Fruit fly (Drosophila melanogaster) whole organism, pupa: ENCODE results near the gene CG14837.
A peak's percentile ranks its signal among the peaks of the same experiment; 100 is the strongest.

Experiments used
- CG10348 ChIP-seq: fragments of 200-800 bp; sonication (Bioruptor generic); IDR thresholded peaks from 2 replicates; pipeline ENCODE4 v1.3.6; 2022; ENCODE audit warnings: missing biosample characterization, missing genetic modification characterization
- CG12605 ChIP-seq: fragments of 200-800 bp; sonication (Bioruptor generic); IDR thresholded peaks from 2 replicates; pipeline ENCODE4 v1.3.6; 2022; ENCODE audit warnings: missing biosample characterization, missing genetic modification characterization
- CG13204 ChIP-seq: fragments of 200-800 bp; sonication (Bioruptor generic); optimal IDR thresholded peaks from 2 replicates; lab custom pipeline; 2018; ENCODE audit warnings: missing biosample characterization, mild to moderate bottlenecking, missing genetic modification characterization, moderate library complexity
- CG14655 ChIP-seq: fragments of 200-800 bp; sonication (Bioruptor generic); optimal IDR thresholded peaks from 3 replicates; lab custom pipeline; 2017; ENCODE audit warnings: mild to moderate bottlenecking, missing biosample characterization, missing genetic modification reagents, missing genetic modification characterization
- CG15710 ChIP-seq: fragments of 200-800 bp; sonication (Bioruptor generic); optimal IDR thresholded peaks from 2 replicates; lab custom pipeline; 2018; ENCODE audit warnings: missing biosample characterization, mild to moderate bottlenecking, missing genetic modification characterization, moderate library complexity
- CG17806 ChIP-seq: fragments of 200-800 bp; sonication (Bioruptor generic); optimal IDR thresholded peaks from 2 replicates; lab custom pipeline; 2018; ENCODE audit warnings: missing biosample characterization, mild to moderate bottlenecking, missing genetic modification characterization, moderate library complexity
- CG32121 ChIP-seq: fragments of 200-800 bp; sonication (Bioruptor generic); IDR thresholded peaks from 2 replicates; pipeline ENCODE4 v1.3.6; 2022; ENCODE audit warnings: missing biosample characterization, missing genetic modification characterization
- CG34367 ChIP-seq: fragments of 200-800 bp; sonication (Bioruptor generic); optimal IDR thresholded peaks from 2 replicates; lab custom pipeline; 2018; ENCODE audit warnings: missing biosample characterization, mild to moderate bottlenecking, missing genetic modification characterization
- CG4496 ChIP-seq: fragments of 200-800 bp; sonication (Bioruptor generic); IDR thresholded peaks from 3 replicates; pipeline ENCODE4 v1.3.6; 2022; ENCODE audit warnings: missing biosample characterization, missing genetic modification characterization
- CG8159 ChIP-seq: fragments of 200-800 bp; sonication (Bioruptor generic); optimal IDR thresholded peaks from 3 replicates; lab custom pipeline; 2018; ENCODE audit warnings: missing biosample characterization, mild to moderate bottlenecking, missing genetic modification characterization, moderate library complexity
- CG8301 ChIP-seq: fragments of 200-800 bp; sonication (Bioruptor generic); optimal IDR thresholded peaks from 2 replicates; lab custom pipeline; 2018; ENCODE audit warnings: missing biosample characterization, mild to moderate bottlenecking, missing genetic modification characterization
- CG9948 ChIP-seq: fragments of 200-800 bp; sonication (Bioruptor generic); optimal IDR thresholded peaks from 2 replicates; lab custom pipeline; 2018; ENCODE audit warnings: missing biosample characterization, mild to moderate bottlenecking, missing genetic modification characterization, moderate library complexity
- D1 ChIP-seq: fragments of 200-800 bp; sonication (Bioruptor generic); optimal IDR thresholded peaks from 2 replicates; lab custom pipeline; 2018; ENCODE audit warnings: missing biosample characterization, mild to moderate bottlenecking, missing genetic modification characterization, moderate library complexity
- EcR ChIP-seq: fragments of 200-800 bp; sonication (Bioruptor generic); optimal IDR thresholded peaks from 3 replicates; lab custom pipeline; 2019; ENCODE audit warnings: missing biosample characterization, missing genetic modification characterization, mild to moderate bottlenecking, moderate library complexity, missing genetic modification reagents
- Ets98B ChIP-seq: fragments of 200-800 bp; sonication (Bioruptor generic); IDR thresholded peaks from 2 replicates; pipeline ENCODE4 v1.3.6; 2022; ENCODE audit warnings: missing biosample characterization, missing genetic modification characterization
- Pif1A ChIP-seq: fragments of 200-800 bp; sonication (Bioruptor generic); optimal IDR thresholded peaks from 3 replicates; lab custom pipeline; 2016; ENCODE audit warnings: missing biosample characterization, missing genetic modification characterization
- Pif1B ChIP-seq: fragments of 200-800 bp; sonication (Bioruptor generic); optimal IDR thresholded peaks from 3 replicates; lab custom pipeline; 2016; ENCODE audit warnings: missing biosample characterization, missing genetic modification characterization
- Snoo ChIP-seq: fragments of 200-800 bp; sonication (Bioruptor generic); optimal IDR thresholded peaks from 3 replicates; lab custom pipeline; 2017; ENCODE audit warnings: missing biosample characterization, mild to moderate bottlenecking, missing genetic modification characterization, inconsistent platforms
- fd96Ca ChIP-seq: fragments of 200-800 bp; sonication (Bioruptor generic); IDR thresholded peaks from 3 replicates; pipeline ENCODE4 v1.3.6; 2022; ENCODE audit warnings: missing biosample characterization, missing genetic modification characterization
- gl ChIP-seq: fragments of 200-800 bp; sonication (Bioruptor generic); optimal IDR thresholded peaks from 2 replicates; lab custom pipeline; 2018; ENCODE audit warnings: missing biosample characterization, mild to moderate bottlenecking, missing genetic modification characterization
- rn ChIP-seq: fragments of 200-800 bp; sonication (Bioruptor generic); IDR thresholded peaks from 2 replicates; pipeline ENCODE4 v1.3.6; 2022; ENCODE audit warnings: missing biosample characterization, missing genetic modification characterization

Gene CG14837

dm6 chr3L:7552446-7552845 is 7.4 kb downstream of the CG14837 start:
- TF ChIP-seq Snoo (tag; lab: Kevin White, UChicago), result no peak
- TF ChIP-seq Ets98B (GFP tag; lab: Robert Waterston, UW), result 0 out of 2 replicates have a peak, but pooled peaks have one; percentile 10
- no peak for TF ChIP-seq CG8301 (tag; lab: Kevin White, UChicago)

DNA sequence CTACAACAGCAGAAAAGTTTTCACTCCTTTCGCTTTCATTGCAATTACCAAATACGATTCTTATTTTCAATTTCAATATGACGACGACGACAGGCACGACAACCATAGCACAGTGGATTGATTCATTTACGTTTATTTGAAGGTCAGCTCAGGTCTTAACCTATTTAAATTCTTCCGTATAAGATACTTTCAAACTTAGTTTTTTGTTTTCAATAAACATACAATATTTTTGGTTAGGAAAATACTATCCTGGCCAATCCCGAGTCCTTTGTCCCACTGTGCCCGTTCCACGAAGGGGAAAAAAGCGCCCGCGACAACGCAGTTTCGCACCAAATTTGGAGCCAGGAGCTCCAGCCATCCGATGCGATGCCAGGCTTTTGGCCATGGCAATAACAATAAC is 9.6 kb downstream of the CG14837 start:
- TF ChIP-seq fd96Ca (peak; percentile 69), CG8301 (tag; lab: Kevin White, UChicago) (peak; percentile 25), CG32121 (GFP tag; lab: Robert Waterston, UW) (peak; percentile 35; the same call in 1 of the 2 replicates), CG15710 (tag; lab: Kevin White, UChicago) (no peak), CG8159 (no peak), CG14655 (GFP tag; lab: Kevin White, UChicago) (peak; percentile 11), CG13204 (no peak), EcR (no peak), Ets98B (GFP tag; lab: Robert Waterston, UW) (peak; percentile 65), rn (GFP tag; lab: Robert Waterston, UW) (peak; percentile 6; the same call in 1 of the 2 replicates), CG9948 (no peak), Snoo (tag; lab: Kevin White, UChicago) (no peak), CG12605 (GFP tag; lab: Robert Waterston, UW) (no peak), D1 (tag; lab: Kevin White, UChicago) (no peak), Pif1A (GFP tag; lab: Kevin White, UChicago) (peak; percentile 51), CG4496 (GFP tag; lab: Robert Waterston, UW) (peak; percentile 79), gl (no peak), CG17806 (no peak), CG10348 (no peak), Pif1B (GFP tag; lab: Kevin White, UChicago) (peak; percentile 46)

DNA sequence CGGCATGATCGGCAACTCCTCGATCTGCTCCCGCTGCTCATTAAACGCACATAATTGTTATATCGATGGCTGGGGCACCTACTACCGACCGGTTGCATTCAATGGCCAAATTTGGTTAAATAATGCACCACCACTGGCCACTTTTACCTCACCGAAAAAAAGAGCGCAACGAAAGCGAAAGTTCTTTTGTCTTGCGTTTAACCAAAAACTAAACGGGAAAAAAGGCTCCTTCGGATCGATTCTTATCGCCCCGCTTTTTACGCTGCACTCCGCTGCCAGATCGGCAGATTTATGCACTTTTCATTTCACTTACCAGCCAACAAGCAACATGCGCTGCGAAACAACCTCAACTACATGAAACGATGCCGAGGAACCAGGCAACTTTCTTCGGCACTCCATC is 14.3 kb downstream of the CG14837 start:
- TF ChIP-seq CG10348 (no peak), Ets98B (GFP tag; lab: Robert Waterston, UW) (no peak), CG8301 (tag; lab: Kevin White, UChicago) (no peak), EcR (no peak), D1 (tag; lab: Kevin White, UChicago) (no peak), rn (GFP tag; lab: Robert Waterston, UW) (no peak), CG13204 (no peak), Pif1B (GFP tag; lab: Kevin White, UChicago) (no peak), gl (no peak), CG12605 (GFP tag; lab: Robert Waterston, UW) (no peak), CG15710 (tag; lab: Kevin White, UChicago) (no peak), CG4496 (GFP tag; lab: Robert Waterston, UW) (no peak), CG32121 (GFP tag; lab: Robert Waterston, UW) (no peak)

DNA sequence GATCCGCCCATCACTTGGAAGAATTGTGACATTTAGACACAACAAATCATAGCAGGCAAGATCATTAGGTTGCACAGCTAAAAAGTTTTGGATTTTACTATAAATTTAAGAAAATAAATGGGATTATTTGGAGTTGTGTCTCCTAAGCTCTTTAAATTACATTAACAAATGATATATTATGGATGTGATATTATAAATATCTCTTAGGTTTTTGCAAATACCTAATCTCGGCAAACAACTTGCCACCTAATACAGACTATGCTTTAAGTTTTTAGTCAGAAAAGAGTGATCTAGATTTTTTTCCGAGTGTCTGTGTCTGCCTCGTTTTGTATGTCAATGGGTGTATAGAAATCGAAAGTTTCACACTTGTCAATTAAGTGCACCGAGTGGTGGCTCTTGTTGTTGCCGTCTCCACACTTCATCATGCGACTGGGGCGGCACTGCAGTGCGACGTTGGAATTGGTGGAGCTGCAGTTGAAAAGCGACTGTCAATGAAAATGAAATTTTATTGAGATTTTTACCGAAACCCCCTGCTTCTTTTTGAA is 15.1 kb downstream of the CG14837 start:
- no peak for TF ChIP-seq CG13204
- TF ChIP-seq CG14655 (GFP tag; lab: Kevin White, UChicago), result no peak
- TF ChIP-seq Snoo (tag; lab: Kevin White, UChicago), result no peak
- TF ChIP-seq Pif1B (GFP tag; lab: Kevin White, UChicago), result no peak
- TF ChIP-seq CG4496 (GFP tag; lab: Robert Waterston, UW), result no peak
- no peak for TF ChIP-seq CG8301 (tag; lab: Kevin White, UChicago)
- no peak for TF ChIP-seq Pif1A (GFP tag; lab: Kevin White, UChicago)
- no peak for TF ChIP-seq CG34367 (tag; lab: Kevin White, UChicago)
- TF ChIP-seq CG32121 (GFP tag; lab: Robert Waterston, UW), result 0 out of 2 replicates have a peak, but pooled peaks have one; percentile 11

dm6 chr3L:7542357-7542756 is 17.5 kb downstream of the CG14837 start, which contains the start of gene CG32376:
TSS of gene CG32376 (minus strand) at chr3L:7542457.
- TF ChIP-seq CG12605 (GFP tag; lab: Robert Waterston, UW), result no peak
- no peak for TF ChIP-seq EcR
- no peak for TF ChIP-seq fd96Ca
- no peak for TF ChIP-seq CG17806
- TF ChIP-seq CG8301 (tag; lab: Kevin White, UChicago), result no peak
- no peak for TF ChIP-seq rn (GFP tag; lab: Robert Waterston, UW)
- TF ChIP-seq CG9948, result no peak
- TF ChIP-seq CG14655 (GFP tag; lab: Kevin White, UChicago), result no peak
- TF ChIP-seq Snoo (tag; lab: Kevin White, UChicago), result no peak
- no peak for TF ChIP-seq CG34367 (tag; lab: Kevin White, UChicago)
- no peak for TF ChIP-seq CG15710 (tag; lab: Kevin White, UChicago)
- no peak for TF ChIP-seq CG4496 (GFP tag; lab: Robert Waterston, UW)
- no peak for TF ChIP-seq Pif1B (GFP tag; lab: Kevin White, UChicago)
- TF ChIP-seq CG32121 (GFP tag; lab: Robert Waterston, UW), result no peak
- no peak for TF ChIP-seq CG10348
- no peak for TF ChIP-seq CG13204
- no peak for TF ChIP-seq CG8159
- TF ChIP-seq Pif1A (GFP tag; lab: Kevin White, UChicago), result no peak
- TF ChIP-seq Ets98B (GFP tag; lab: Robert Waterston, UW), result no peak

- no peak for TF ChIP-seq D1 (tag; lab: Kevin White, UChicago)
- TF ChIP-seq, all 21 proteins: peak for 0
Observed at dm6 chr3L:7541068-7541467, 18.8 kb downstream of the CG14837 start, which contains the start of gene CG32374. TSS of gene CG32374 (minus strand) at chr3L:7541168.
